Worm (Caenorhabditis elegans): ENCODE measurements around the gene dot-1.5.

DNA sequence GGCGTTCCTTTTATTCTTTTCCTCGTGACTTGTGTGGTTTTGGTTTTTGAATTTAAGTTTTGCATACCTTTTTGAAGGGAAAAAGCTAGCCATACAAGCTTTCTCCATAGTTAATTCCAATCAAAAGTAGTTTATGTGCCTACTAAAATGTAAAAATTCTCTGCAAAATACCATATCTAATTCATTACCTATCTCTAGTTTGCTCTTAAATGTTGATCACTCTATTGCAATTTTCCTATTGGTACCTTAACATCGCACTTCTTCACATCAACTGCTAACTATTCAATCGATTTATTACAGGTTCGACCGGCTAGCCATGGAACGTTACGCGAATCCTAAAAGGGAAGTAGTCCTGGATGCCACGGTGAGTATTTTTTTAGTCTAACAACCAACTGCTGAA, 45.0 kb downstream of the dot-1.5 start, which contains the start of gene F52D2.7:
- TF ChIP-seq hlh-30 (tag; optimal IDR thresholded peaks at IDR 0.05; ENCODE audit: insufficient read depth) (no peak), pha-2 (tag; optimal IDR thresholded peaks at IDR 0.05) (no peak), ceh-22 (tag; optimal IDR thresholded peaks at IDR 0.05) (no peak), ama-1 (optimal IDR thresholded peaks at IDR 0.05) (no peak), unc-86 (tag; optimal IDR thresholded peaks at IDR 0.05) (no peak), ets-4 (tag; optimal IDR thresholded peaks at IDR 0.05) (no peak), tbx-2 (tag; optimal IDR thresholded peaks at IDR 0.05) (no peak), nhr-11 (tag; optimal IDR thresholded peaks at IDR 0.05) (no peak), sox-4 (tag; optimal IDR thresholded peaks at IDR 0.05) (no peak), unc-55 (GFP tag; optimal IDR thresholded peaks at IDR 0.05) (no peak), C38D4.7 (GFP tag; optimal IDR thresholded peaks at IDR 0.05) (no peak)

Measured in whole organism, late embryonic.